Fruit fly (Drosophila melanogaster) whole organism, embryonic: ENCODE data around the gene dao.
A peak's percentile ranks its signal among the peaks of the same experiment; 100 is the strongest.

Experiments used
- Aef1 ChIP-seq: fragments of 200-800 bp; sonication (Bioruptor generic); IDR thresholded peaks from 3 replicates; pipeline ENCODE4 v1.3.6; 2022; ENCODE audit warnings: missing biosample characterization, missing genetic modification characterization
- C15 ChIP-seq: fragments of 200-800 bp; sonication (Bioruptor generic); IDR thresholded peaks from 3 replicates; pipeline ENCODE4 v1.3.6; 2022; ENCODE audit warnings: missing biosample characterization, missing genetic modification characterization
- CG10209 ChIP-seq: fragments of 200-800 bp; sonication (Bioruptor generic); optimal IDR thresholded peaks from 3 replicates; lab custom pipeline; 2017; ENCODE audit warnings: missing biosample characterization, mild to moderate bottlenecking, missing genetic modification characterization, missing genetic modification reagents
- CG10543 ChIP-seq: fragments of 200-800 bp; sonication (Bioruptor generic); optimal IDR thresholded peaks from 3 replicates; lab custom pipeline; 2017; ENCODE audit warnings: missing biosample characterization, mild to moderate bottlenecking, missing genetic modification characterization, moderate library complexity
- CG13775 ChIP-seq: fragments of 200-800 bp; sonication (Bioruptor generic); optimal IDR thresholded peaks from 3 replicates; lab custom pipeline; 2017; ENCODE audit warnings: missing biosample characterization, mild to moderate bottlenecking, missing genetic modification characterization
- CG15479 ChIP-seq: fragments of 200-800 bp; sonication (Bioruptor generic); optimal IDR thresholded peaks from 3 replicates; lab custom pipeline; 2019; ENCODE audit warnings: missing biosample characterization, mild to moderate bottlenecking, missing genetic modification characterization, moderate library complexity
- CG15696 ChIP-seq: fragments of 200-800 bp; sonication (Bioruptor generic); optimal IDR thresholded peaks from 2 replicates; lab custom pipeline; 2019; ENCODE audit warnings: missing biosample characterization, mild to moderate bottlenecking, missing genetic modification characterization, moderate library complexity
- CG1602 ChIP-seq: fragments of 200-800 bp; sonication (Bioruptor generic); optimal IDR thresholded peaks from 3 replicates; lab custom pipeline; 2016; ENCODE audit warnings: missing biosample characterization, missing genetic modification characterization
- CG1647 ChIP-seq: fragments of 200-800 bp; sonication (Bioruptor generic); optimal IDR thresholded peaks from 3 replicates; lab custom pipeline; 2016; ENCODE audit warnings: missing biosample characterization, missing genetic modification characterization
- CG18476 ChIP-seq: fragments of 200-800 bp; sonication (Bioruptor generic); optimal IDR thresholded peaks from 2 replicates; lab custom pipeline; 2016; ENCODE audit warnings: missing biosample characterization, mild to moderate bottlenecking, missing genetic modification characterization
- CG2120 ChIP-seq: fragments of 200-800 bp; sonication (Bioruptor generic); optimal IDR thresholded peaks from 3 replicates; lab custom pipeline; 2016; ENCODE audit warnings: missing biosample characterization, missing genetic modification characterization
- CG2678 ChIP-seq: fragments of 200-800 bp; sonication (Bioruptor generic); optimal IDR thresholded peaks from 3 replicates; lab custom pipeline; 2019; ENCODE audit warnings: missing biosample characterization, mild to moderate bottlenecking, missing genetic modification characterization, moderate library complexity
- CG30403 ChIP-seq: fragments of 200-800 bp; sonication (Bioruptor generic); optimal IDR thresholded peaks from 3 replicates; lab custom pipeline; 2016; ENCODE audit warnings: missing biosample characterization, missing genetic modification characterization
- CG31224 ChIP-seq: fragments of 200-800 bp; sonication (Bioruptor generic); IDR thresholded peaks from 2 replicates; pipeline ENCODE4 v1.3.6; 2022; ENCODE audit warnings: missing biosample characterization, missing genetic modification characterization
- CG31388 ChIP-seq: fragments of 200-800 bp; sonication (Bioruptor generic); optimal IDR thresholded peaks from 2 replicates; lab custom pipeline; 2016; ENCODE audit warnings: missing biosample characterization, missing genetic modification characterization
- CG33557 ChIP-seq: fragments of 200-800 bp; sonication (Bioruptor generic); optimal IDR thresholded peaks from 2 replicates; lab custom pipeline; 2019; ENCODE audit warnings: missing biosample characterization, mild to moderate bottlenecking, missing genetic modification characterization, moderate library complexity
- CG34224 ChIP-seq: fragments of 200-800 bp; sonication (Bioruptor generic); IDR thresholded peaks from 3 replicates; pipeline ENCODE4 v1.3.6; 2022; ENCODE audit warnings: missing biosample characterization, missing genetic modification characterization; ENCODE audit not compliant: partially characterized antibody
- CG4424 ChIP-seq: fragments of 200-800 bp; sonication (Bioruptor generic); optimal IDR thresholded peaks from 3 replicates; lab custom pipeline; 2016; ENCODE audit warnings: missing biosample characterization, missing genetic modification characterization
- CG6175 ChIP-seq: fragments of 200-800 bp; sonication (Bioruptor generic); IDR thresholded peaks from 3 replicates; pipeline ENCODE4 v1.3.6; 2022; ENCODE audit warnings: missing biosample characterization, missing genetic modification characterization
- CG6254 ChIP-seq: fragments of 200-800 bp; sonication (Bioruptor generic); optimal IDR thresholded peaks from 3 replicates; lab custom pipeline; 2017; ENCODE audit warnings: mild to moderate bottlenecking, missing biosample characterization, missing genetic modification reagents, missing genetic modification characterization
- CG6813 ChIP-seq: fragments of 200-800 bp; sonication (Bioruptor generic); optimal IDR thresholded peaks from 2 replicates; lab custom pipeline; 2017; ENCODE audit warnings: missing biosample characterization, missing genetic modification characterization, mild to moderate bottlenecking, moderate library complexity, missing genetic modification reagents
- CG6854 ChIP-seq: fragments of 200-800 bp; sonication (Bioruptor generic); optimal IDR thresholded peaks from 3 replicates; lab custom pipeline; 2017; ENCODE audit warnings: missing biosample characterization, mild to moderate bottlenecking, missing genetic modification characterization
- CG7357 ChIP-seq: fragments of 200-800 bp; sonication (Bioruptor generic); IDR thresholded peaks from 3 replicates; pipeline ENCODE4 v1.3.6; 2022; ENCODE audit warnings: missing biosample characterization, missing genetic modification characterization
- CG7745 ChIP-seq: fragments of 200-800 bp; sonication (Bioruptor generic); optimal IDR thresholded peaks from 2 replicates; lab custom pipeline; 2018; ENCODE audit warnings: missing biosample characterization, mild to moderate bottlenecking, missing genetic modification characterization, moderate library complexity
- CG9797 ChIP-seq: fragments of 200-800 bp; sonication (Bioruptor generic); optimal IDR thresholded peaks from 3 replicates; lab custom pipeline; 2018; ENCODE audit warnings: missing biosample characterization, mild to moderate bottlenecking, missing genetic modification characterization
- D19B ChIP-seq: fragments of 200-800 bp; sonication (Bioruptor generic); optimal IDR thresholded peaks from 2 replicates; lab custom pipeline; 2017; ENCODE audit warnings: missing biosample characterization, mild to moderate bottlenecking, missing genetic modification characterization
- Deaf1 ChIP-seq: fragments of 200-800 bp; optimal IDR thresholded peaks from 3 replicates; lab custom pipeline; 2019; ENCODE audit warnings: missing biosample characterization, mild to moderate bottlenecking, missing genetic modification characterization, moderate library complexity
- Ets97D ChIP-seq: fragments of 200-800 bp; sonication (Bioruptor generic); optimal IDR thresholded peaks from 3 replicates; lab custom pipeline; 2016; ENCODE audit warnings: missing biosample characterization, missing genetic modification characterization
- GATAe ChIP-seq: fragments of 200-800 bp; sonication (Bioruptor generic); conservative IDR thresholded peaks from 2 replicates; pipeline ENCODE4 v1.3.6; 2022; ENCODE audit warnings: missing biosample characterization, missing genetic modification characterization
- Gsc ChIP-seq: fragments of 200-800 bp; sonication (Bioruptor generic); IDR thresholded peaks from 2 replicates; pipeline ENCODE4 v1.3.6; 2022; ENCODE audit warnings: missing biosample characterization, missing genetic modification characterization
- HLHmδ ChIP-seq: fragments of 200-800 bp; sonication (Bioruptor generic); optimal IDR thresholded peaks from 2 replicates; lab custom pipeline; 2018; ENCODE audit warnings: missing biosample characterization, mild to moderate bottlenecking, missing genetic modification characterization, moderate library complexity
- Myb ChIP-seq: fragments of 200-800 bp; sonication (Bioruptor generic); optimal IDR thresholded peaks from 2 replicates; lab custom pipeline; 2016; ENCODE audit warnings: missing biosample characterization, missing genetic modification characterization
- Nf-YA ChIP-seq: fragments of 200-800 bp; sonication (Bioruptor generic); IDR thresholded peaks from 2 replicates; pipeline ENCODE4 v1.3.6; 2022; ENCODE audit warnings: missing biosample characterization, missing genetic modification characterization
- Rfx ChIP-seq: fragments of 200-800 bp; sonication (Bioruptor generic); IDR thresholded peaks from 2 replicates; pipeline ENCODE4 v1.3.6; 2022; ENCODE audit warnings: missing biosample characterization, missing genetic modification characterization
- Ssrp ChIP-seq: fragments of 200-800 bp; sonication (Bioruptor generic); optimal IDR thresholded peaks from 2 replicates; lab custom pipeline; 2018; ENCODE audit warnings: missing biosample characterization, mild to moderate bottlenecking, missing genetic modification characterization, moderate library complexity
- Taf1 ChIP-seq: fragments of 200-800 bp; sonication (Bioruptor generic); IDR thresholded peaks from 2 replicates; pipeline ENCODE4 v1.3.6; 2022; ENCODE audit warnings: missing biosample characterization, missing genetic modification characterization
- Usf ChIP-seq: fragments of 200-800 bp; sonication (Bioruptor generic); optimal IDR thresholded peaks from 2 replicates; lab custom pipeline; 2017; ENCODE audit warnings: missing genotype, missing biosample characterization, missing genetic modification characterization
- Xbp1 ChIP-seq: fragments of 200-800 bp; sonication (Bioruptor generic); optimal IDR thresholded peaks from 3 replicates; lab custom pipeline; 2016; ENCODE audit warnings: missing biosample characterization, mild to moderate bottlenecking, missing genetic modification characterization
- bigmax ChIP-seq: fragments of 200-800 bp; sonication (Bioruptor generic); optimal IDR thresholded peaks from 2 replicates; lab custom pipeline; 2018; ENCODE audit warnings: missing biosample characterization, mild to moderate bottlenecking, missing genetic modification characterization
- cas ChIP-seq: fragments of 200-800 bp; sonication (Bioruptor generic); IDR thresholded peaks from 2 replicates; pipeline ENCODE4 v1.3.6; 2022; ENCODE audit warnings: missing biosample characterization, missing genetic modification characterization
- chm ChIP-seq: fragments of 200-800 bp; sonication (Bioruptor generic); IDR thresholded peaks from 2 replicates; pipeline ENCODE4 v1.3.6; 2022; ENCODE audit warnings: missing biosample characterization, missing genetic modification characterization
- gsb ChIP-seq: fragments of 200-800 bp; sonication (Bioruptor generic); IDR thresholded peaks from 2 replicates; pipeline ENCODE4 v1.3.6; 2022; ENCODE audit warnings: missing biosample characterization, missing genetic modification characterization
- ind ChIP-seq: fragments of 200-800 bp; sonication (Bioruptor generic); optimal IDR thresholded peaks from 3 replicates; lab custom pipeline; 2016; ENCODE audit warnings: missing biosample characterization, missing genetic modification characterization
- lilli ChIP-seq: fragments of 200-800 bp; sonication (Bioruptor generic); optimal IDR thresholded peaks from 3 replicates; lab custom pipeline; 2016; ENCODE audit warnings: missing biosample characterization, missing genetic modification characterization
- mirr ChIP-seq: fragments of 200-800 bp; sonication (Bioruptor generic); optimal IDR thresholded peaks from 3 replicates; lab custom pipeline; 2018; ENCODE audit warnings: missing biosample characterization, mild to moderate bottlenecking, missing genetic modification characterization
- sqz ChIP-seq: fragments of 200-800 bp; sonication (Bioruptor generic); optimal IDR thresholded peaks from 3 replicates; lab custom pipeline; 2018; ENCODE audit warnings: missing biosample characterization, mild to moderate bottlenecking, missing genetic modification characterization
- sug ChIP-seq: fragments of 200-800 bp; optimal IDR thresholded peaks from 2 replicates; lab custom pipeline; 2019; ENCODE audit warnings: missing biosample characterization, mild to moderate bottlenecking, missing genetic modification characterization, moderate library complexity
- tin ChIP-seq: fragments of 200-800 bp; sonication (Bioruptor generic); optimal IDR thresholded peaks from 3 replicates; lab custom pipeline; 2016; ENCODE audit warnings: missing biosample characterization, missing genetic modification characterization
- toy ChIP-seq: fragments of 200-800 bp; sonication (Bioruptor generic); IDR thresholded peaks from 2 replicates; pipeline ENCODE4 v1.3.6; 2022; ENCODE audit warnings: missing biosample characterization, missing genetic modification characterization
- trem ChIP-seq: fragments of 200-800 bp; optimal IDR thresholded peaks from 3 replicates; lab custom pipeline; 2019; ENCODE audit warnings: missing biosample characterization, mild to moderate bottlenecking, missing genetic modification characterization, moderate library complexity
- yki ChIP-seq: fragments of >200 bp; optimal IDR thresholded peaks from 3 replicates; lab custom pipeline; 2018

Gene dao

dm6 chr2L:15264483-15264987, 15.9 kb downstream of the dao start, which contains the start of gene yuri (continued):
- TF ChIP-seq HLHmδ (peak; percentile 89), CG10543 (GFP tag; lab: Kevin White, UChicago) (peak; percentile 85), CG33557 (GFP tag; lab: Kevin White, UChicago) (peak; percentile 31), bigmax (GFP tag; lab: Kevin White, UChicago) (peak; percentile 1), Deaf1 (tag; lab: Kevin White, UChicago) (peak; percentile 87), CG31224 (0 out of 2 replicates have a peak, but pooled peaks have one; percentile 8), trem (tag; lab: Kevin White, UChicago) (peak; percentile 40), C15 (GFP tag; lab: Robert Waterston, UW) (no peak), Xbp1 (GFP tag; lab: Kevin White, UChicago) (no peak), Nf-YA (GFP tag; lab: Robert Waterston, UW) (peak; percentile 37; the same call in 1 of the 2 replicates), CG15696 (tag; lab: Kevin White, UChicago) (peak; percentile 8), toy (GFP tag; lab: Robert Waterston, UW) (no peak), CG10209 (no peak), Ssrp (tag; lab: Kevin White, UChicago) (no peak), Taf1 (GFP tag; lab: Robert Waterston, UW) (no peak), chm (GFP tag; lab: Robert Waterston, UW) (peak; percentile 85), yki (lab: Kevin White, UChicago) (peak; percentile 75), gsb (GFP tag; lab: Robert Waterston, UW) (no peak), Gsc (GFP tag; lab: Robert Waterston, UW) (no peak), CG15479 (GFP tag; lab: Kevin White, UChicago) (peak; percentile 67), CG30403 (GFP tag; lab: Kevin White, UChicago) (no peak), CG1647 (no peak), tin (GFP tag; lab: Kevin White, UChicago) (no peak), CG34224 (GFP tag; lab: Robert Waterston, UW) (peak; percentile 67; the same call in 2 of the 3 replicates), CG31388 (GFP tag; lab: Kevin White, UChicago) (no peak), CG2678 (tag; lab: Kevin White, UChicago) (no peak), sqz (GFP tag; lab: Kevin White, UChicago) (peak; percentile 63), CG4424 (no peak), CG7745 (tag; lab: Kevin White, UChicago) (no peak), Ets97D (peak; percentile 11), Usf (GFP tag; lab: Kevin White, UChicago) (no peak), CG1602 (GFP tag; lab: Kevin White, UChicago) (no peak), CG7357 (GFP tag; lab: Robert Waterston, UW) (no peak), Aef1 (GFP tag; lab: Robert Waterston, UW) (peak; percentile 53; the same call in 2 of the 3 replicates), sug (tag; lab: Kevin White, UChicago) (peak; percentile 47), CG6175 (GFP tag; lab: Robert Waterston, UW) (peak; percentile 27; the same call in 1 of the 3 replicates), GATAe (GFP tag; lab: Robert Waterston, UW) (no peak), cas (GFP tag; lab: Robert Waterston, UW) (no peak), CG6854 (GFP tag; lab: Kevin White, UChicago) (peak; percentile 43), CG9797 (GFP tag; lab: Kevin White, UChicago) (no peak), lilli (GFP tag; lab: Kevin White, UChicago) (peak; percentile 18), CG13775 (peak; percentile 5), CG18476 (no peak), D19B (no peak), Rfx (GFP tag; lab: Robert Waterston, UW) (peak; percentile 47; the same call in 1 of the 2 replicates), CG6813 (GFP tag; lab: Kevin White, UChicago) (peak; percentile 59), ind (no peak), CG2120 (GFP tag; lab: Kevin White, UChicago) (peak; percentile 19), CG6254 (GFP tag; lab: Kevin White, UChicago) (peak; percentile 67), mirr (peak; percentile 71), Myb (GFP tag; lab: Kevin White, UChicago) (peak; percentile 7)
